Fruit fly (Drosophila melanogaster) ovary, adult (tissue): ENCODE results near the gene CG8958.

ENCODE experiments used
- CG17801 ChIP-seq: fragments of 200-800 bp; optimal IDR thresholded peaks from 2 replicates; lab custom pipeline; 2019; ENCODE audit warnings: missing biosample characterization, mild to moderate bottlenecking, missing genetic modification characterization, moderate library complexity; ENCODE audit not compliant: partially characterized antibody

CG8958 gene

DNA sequence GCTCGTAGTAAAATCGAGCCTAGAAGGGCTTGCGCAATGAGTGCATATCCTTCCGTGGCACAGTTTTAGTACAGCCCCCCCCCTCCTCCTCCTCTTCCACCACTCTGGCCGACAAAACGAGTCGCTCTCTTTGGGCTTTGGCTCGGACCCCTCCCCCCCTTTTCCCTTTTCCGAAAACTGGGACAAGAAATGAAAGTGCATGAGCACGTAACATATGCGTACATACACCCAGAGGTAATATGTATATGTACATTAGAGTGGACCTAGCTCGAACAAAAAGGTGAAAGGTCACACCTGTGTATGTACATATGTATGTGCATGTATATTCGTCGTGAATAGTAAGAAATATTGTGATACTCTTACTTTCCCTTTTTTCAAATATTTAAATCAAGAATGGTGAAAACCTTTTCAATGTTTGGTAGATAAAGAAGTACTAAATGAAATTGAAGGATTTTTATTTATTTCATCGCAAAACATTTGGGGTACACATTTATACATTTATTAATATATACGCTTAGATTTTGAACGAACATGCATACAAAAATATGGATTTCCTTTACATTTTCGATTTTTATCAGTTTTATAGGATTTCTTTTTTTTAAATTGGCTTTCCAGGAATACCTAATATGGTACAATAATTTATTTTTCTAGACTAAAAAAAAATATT, 9.7 kb downstream of the CG8958 start:
- TF ChIP-seq CG17801, result no peak

DNA sequence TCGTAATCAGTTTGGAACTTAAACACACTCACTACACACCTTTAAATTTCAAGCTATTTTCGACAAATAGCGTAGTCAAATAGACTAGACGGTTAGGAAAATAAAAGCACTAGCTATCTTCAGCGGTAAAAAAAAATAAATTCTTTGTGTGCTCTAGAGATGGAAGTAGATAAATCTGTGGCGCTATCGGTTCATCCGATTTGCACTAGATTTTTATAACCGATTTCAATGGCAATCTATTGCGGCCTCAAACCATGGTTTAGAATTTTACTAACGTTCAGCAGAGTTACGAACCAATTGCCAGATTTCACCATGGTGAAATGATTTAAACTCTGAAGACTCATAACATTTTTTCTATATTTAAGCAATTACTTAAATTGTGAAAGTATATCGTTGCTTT, 13.5 kb downstream of the CG8958 start:
- no peak for TF ChIP-seq CG17801

DNA sequence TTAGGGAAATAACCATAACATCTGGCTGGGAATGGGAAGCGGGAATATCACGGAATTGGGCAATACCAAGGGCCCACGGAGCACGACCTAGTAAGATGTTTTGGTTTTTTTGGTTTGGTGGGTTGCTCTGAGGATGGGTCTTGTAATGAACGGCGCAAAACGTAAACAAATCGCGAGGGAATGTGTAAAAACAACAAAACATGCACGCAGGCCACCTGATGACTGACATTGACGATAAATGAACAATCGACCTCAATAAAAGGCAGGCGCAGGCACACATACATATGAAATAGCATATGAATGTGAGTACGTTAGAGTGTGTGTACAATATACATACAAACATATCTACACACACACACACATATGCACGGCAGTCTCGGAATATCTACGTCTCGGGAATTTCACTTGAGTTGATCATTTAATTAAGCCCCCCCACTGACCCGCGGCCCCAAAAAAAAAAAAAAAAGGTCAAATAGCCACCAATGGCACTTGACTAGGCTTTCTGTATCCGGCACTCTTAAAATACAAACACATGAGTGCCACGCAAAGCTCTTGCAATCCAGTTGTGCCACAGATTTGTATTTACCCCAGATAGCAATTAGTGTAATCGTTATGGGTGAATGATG, 17.8 kb downstream of the CG8958 start:
- TF ChIP-seq CG17801, result no peak

DNA sequence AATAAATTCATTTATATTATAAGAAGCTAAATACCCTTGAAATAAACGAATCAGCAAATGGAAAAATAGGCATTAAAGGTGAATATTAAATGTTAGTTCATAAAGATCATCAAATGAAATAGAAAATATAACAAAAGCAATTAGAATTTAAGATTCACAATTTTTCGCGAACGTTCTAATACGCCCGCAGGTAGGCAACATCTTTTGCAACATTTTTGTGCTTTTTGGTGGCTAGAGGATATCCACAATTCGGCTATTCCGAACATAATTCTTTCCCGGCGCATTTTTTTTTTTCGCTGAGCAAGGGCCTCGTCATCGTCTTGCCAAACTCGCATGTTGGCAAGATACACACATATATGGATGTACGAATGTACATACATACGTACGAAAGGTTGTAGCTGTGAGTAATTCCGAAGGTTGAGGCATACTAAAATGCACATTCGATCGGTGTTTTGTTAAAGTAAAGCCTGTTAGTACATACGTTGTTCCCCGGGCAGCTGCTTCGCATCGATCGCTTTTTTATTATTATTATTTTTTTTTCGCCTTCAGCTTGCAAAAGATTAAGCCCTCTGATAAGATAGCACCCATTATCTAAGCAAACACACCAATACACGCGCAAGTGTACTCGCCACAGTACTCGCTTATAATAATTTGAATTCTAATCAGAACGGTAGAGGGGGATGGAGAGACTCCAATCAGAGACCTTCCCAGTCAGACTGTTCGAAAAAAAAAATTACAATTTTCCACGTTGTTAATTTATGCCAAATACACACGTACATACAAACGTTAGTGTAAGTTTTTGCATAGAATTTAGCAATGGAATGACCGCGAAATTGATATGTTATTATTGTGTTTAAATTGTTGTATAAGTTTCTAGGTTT, 19.5 kb downstream of the CG8958 start:
- no peak for TF ChIP-seq CG17801

DNA sequence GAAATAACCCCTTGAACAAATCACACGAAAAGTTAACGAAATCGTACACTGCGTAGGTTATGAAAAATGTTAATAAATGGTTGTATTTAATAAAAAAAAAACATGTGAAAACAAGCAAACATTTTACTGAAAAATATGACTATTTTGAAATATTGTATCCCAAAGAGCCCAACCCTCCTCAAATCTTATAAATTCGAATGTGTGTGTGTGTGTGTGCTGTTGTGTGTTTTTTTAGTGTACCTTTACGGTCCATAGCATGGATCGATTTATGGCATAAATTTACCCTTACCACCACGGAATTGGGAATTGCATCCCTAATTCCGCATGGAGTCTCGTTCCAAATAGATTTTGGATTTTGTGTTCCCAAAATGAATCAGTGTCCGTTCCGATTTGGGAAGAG, 20.4 kb downstream of the CG8958 start:
- no peak for TF ChIP-seq CG17801

DNA sequence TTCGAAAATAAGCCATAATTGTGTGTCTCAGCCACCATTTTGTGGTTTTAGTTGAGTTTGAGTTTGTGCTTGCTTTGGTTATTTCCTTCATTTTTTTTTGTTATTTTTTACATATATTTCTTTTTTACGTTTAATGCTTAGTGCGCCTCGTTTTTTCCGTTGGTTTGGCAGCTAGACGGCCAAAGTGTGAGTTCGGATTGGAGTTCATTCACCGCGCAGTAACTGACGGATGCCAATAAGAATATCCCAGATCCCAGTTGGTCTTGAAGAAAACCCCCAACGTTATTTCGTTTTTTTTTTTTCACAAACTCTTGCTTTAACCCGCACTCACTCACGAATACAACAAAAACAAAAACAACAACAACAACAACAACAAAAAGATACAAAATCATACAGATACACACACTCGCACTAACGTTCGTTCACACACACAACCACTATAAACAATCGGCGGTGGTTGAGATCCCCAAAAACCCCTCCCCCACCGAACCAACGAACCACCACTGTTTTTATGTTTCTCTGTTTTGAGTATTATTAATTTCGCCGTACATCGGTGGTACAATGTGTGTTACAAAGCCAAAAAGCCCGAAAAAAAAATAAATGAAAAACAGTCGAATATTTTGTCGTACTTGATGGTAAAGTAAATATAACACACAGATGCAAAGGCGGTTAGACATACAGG, 21.2 kb downstream of the CG8958 start:
- TF ChIP-seq CG17801, result no peak

DNA sequence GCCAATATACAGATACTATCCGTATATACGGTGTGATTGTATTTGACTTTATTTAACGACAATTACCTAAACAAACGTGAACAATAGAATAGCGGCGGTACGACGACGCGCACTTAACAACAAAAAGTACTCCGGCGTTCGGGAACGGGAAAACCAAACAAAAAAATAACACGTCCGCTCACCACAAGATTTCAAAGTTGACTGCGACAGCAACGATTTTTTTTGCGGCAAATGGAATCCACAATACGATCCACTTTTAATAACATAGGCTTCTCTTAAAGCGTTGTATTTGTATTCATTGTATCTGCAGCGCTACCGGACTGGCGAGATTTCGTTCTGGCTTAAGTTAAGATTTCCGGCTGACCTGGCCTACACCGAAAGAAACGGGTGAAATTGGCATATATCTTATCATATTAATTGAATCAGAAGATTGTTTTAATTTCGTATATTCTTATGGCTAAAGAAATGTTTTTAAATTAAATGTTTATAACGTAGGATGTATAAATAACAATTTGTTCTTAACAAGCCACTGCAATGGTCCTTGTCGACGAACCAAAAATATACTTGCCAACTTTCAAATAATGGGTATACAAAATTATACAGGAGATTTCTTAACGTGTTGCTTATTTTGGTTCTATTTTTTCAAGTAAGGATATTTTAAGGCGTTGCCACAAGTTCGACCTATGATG, 21.9 kb downstream of the CG8958 start, which contains the start of the genes CG42353 and CG42354:
Gene CG42353, minus strand, starts transcription at position 209 of the 689 bp plus-strand sequence.
Gene CG42354, minus strand, starts transcription at position 209 of the 689 bp plus-strand sequence.
- TF ChIP-seq CG17801, result peak; percentile 83

DNA sequence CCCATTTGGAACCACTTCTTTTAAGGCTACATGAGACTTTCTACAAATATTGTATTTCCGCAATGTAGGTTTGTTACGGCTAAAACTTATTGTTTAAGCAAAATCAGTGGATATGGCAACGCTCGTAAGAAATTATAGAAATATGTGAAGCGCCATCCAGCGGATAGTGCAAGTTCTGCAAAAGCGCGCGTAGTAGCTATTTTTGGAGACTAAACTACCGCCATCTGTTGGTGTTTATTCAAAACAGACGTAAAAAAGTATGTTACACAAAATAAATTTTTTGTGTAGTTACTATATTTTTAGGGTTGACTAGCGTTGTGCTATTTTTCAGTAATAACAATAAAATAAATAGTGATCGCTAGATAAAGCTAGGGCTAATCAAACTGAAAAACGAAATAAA, 22.7 kb downstream of the CG8958 start:
- TF ChIP-seq CG17801, result no peak

DNA sequence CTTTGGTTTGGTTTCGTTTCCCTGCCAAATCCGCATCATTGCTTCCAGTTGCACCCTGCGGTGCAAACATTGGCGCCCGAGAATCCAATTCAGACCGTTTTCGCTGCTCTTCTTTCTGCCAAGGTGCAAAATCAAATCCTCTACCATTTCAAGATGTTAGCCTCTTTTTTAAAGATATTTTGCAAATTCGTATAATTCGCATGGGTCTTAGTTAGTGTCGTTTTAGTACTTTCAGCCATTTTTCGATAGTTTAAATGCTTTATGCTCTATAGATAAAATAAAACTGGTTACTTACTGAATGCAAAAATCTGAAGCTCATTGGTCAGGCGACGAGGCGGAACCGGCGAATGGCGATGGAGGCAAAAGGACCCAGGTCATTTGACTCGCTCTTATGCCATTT, 28.6 kb downstream of the CG8958 start:
- TF ChIP-seq CG17801, result no peak

DNA sequence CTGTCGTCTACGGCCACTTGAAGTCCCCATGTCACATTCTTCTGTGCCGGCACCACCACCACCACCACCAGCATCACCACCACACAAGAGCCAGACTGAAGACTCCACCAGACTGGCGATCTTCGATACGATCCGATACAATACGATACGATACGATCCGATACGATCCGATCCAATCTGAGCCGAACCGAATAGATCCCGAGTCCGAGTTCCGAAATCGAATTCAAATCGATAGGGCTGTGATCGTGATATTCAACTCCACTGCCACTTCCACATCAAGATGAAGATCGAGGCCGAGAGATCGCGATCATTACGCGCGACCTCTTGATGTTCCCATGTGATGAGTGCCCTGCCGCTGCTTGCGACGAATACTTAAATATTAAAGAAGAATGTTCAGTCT, 41.2 kb downstream of the CG8958 start:
- TF ChIP-seq CG17801, result no peak
